Worm (Caenorhabditis elegans): ENCODE measurements around the gene rps-2.

- TF ChIP-seq hmbx-1 (tag; optimal IDR thresholded peaks at IDR 0.05), result no peak
- TF ChIP-seq sea-1 (GFP tag; conservative IDR thresholded peaks at IDR 0.05), result no peak
- TF ChIP-seq B0310.2 (tag; optimal IDR thresholded peaks at IDR 0.05), result no peak
- TF ChIP-seq scrt-1 (GFP tag; IDR thresholded peaks at IDR 0.05), result no peak
- no peak for TF ChIP-seq hnd-1 (tag; optimal IDR thresholded peaks at IDR 0.05)
- TF ChIP-seq ama-1 (optimal IDR thresholded peaks at IDR 0.05), result no peak
- TF ChIP-seq pes-1 (GFP tag; IDR thresholded peaks at IDR 0.05), result no peak
- TF ChIP-seq tbx-11 (GFP tag; IDR thresholded peaks at IDR 0.05), result no peak
- TF ChIP-seq ceh-13 (GFP tag; optimal IDR thresholded peaks at IDR 0.05), result no peak
- no peak for TF ChIP-seq aly-1 (tag; optimal IDR thresholded peaks at IDR 0.05)
- no peak for TF ChIP-seq flt-1 (GFP tag; IDR thresholded peaks at IDR 0.05)
- no peak for TF ChIP-seq hmg-4 (GFP tag; optimal IDR thresholded peaks at IDR 0.05)
- TF ChIP-seq tbx-37 (GFP tag; conservative IDR thresholded peaks at IDR 0.05), result no peak
Measured at ce11 chrIV:7920126-7920525, 6.1 kb downstream of the rps-2 start, which contains the start of gene C49H3.16.

All from whole organism, early embryonic.